Worm (Caenorhabditis elegans): Measurements from ENCODE around the gene T23B12.5.

ce11 chrV:8450690-8451089 lies 2.9 kb upstream of the T23B12.5 start:
- no peak for TF ChIP-seq him-1 (tag; optimal IDR thresholded peaks at IDR 0.05)
- no peak for TF ChIP-seq W03F9.2 (tag; optimal IDR thresholded peaks at IDR 0.05)
- no peak for TF ChIP-seq dao-5 (tag; optimal IDR thresholded peaks at IDR 0.05)
